Fruit fly (Drosophila melanogaster) whole organism, prepupa: ENCODE data around the gene CG43350.

Experiments used
- CG31627 ChIP-seq: fragments of 200-800 bp; sonication (Bioruptor generic); optimal IDR thresholded peaks from 3 replicates; lab custom pipeline; 2016; ENCODE audit warnings: missing biosample characterization, missing genetic modification characterization
- CG6163 ChIP-seq: fragments of 200-800 bp; sonication (Bioruptor generic); IDR thresholded peaks from 3 replicates; pipeline ENCODE4 v1.3.6; 2022; ENCODE audit warnings: missing biosample characterization, missing genetic modification characterization
- Eip75B ChIP-seq: fragments of 200-800 bp; sonication (Bioruptor generic); optimal IDR thresholded peaks from 3 replicates; lab custom pipeline; 2016; ENCODE audit warnings: missing biosample characterization, missing genetic modification characterization
- Eip78C ChIP-seq: fragments of 200-800 bp; sonication (Bioruptor generic); peaks from one replicate; lab custom pipeline; 2016; ENCODE audit warnings: missing biosample characterization, missing genetic modification characterization
- Gug ChIP-seq: fragments of 200-800 bp; sonication (Bioruptor generic); IDR thresholded peaks from 2 replicates; pipeline ENCODE4 v1.3.6; 2022; ENCODE audit warnings: missing biosample characterization, missing genetic modification characterization
- Hr39 ChIP-seq: fragments of 200-800 bp; sonication (Bioruptor generic); optimal IDR thresholded peaks from 2 replicates; lab custom pipeline; 2016; ENCODE audit warnings: missing biosample characterization, missing genetic modification characterization
- Met ChIP-seq: fragments of 200-800 bp; sonication (Bioruptor generic); optimal IDR thresholded peaks from 3 replicates; lab custom pipeline; 2016; ENCODE audit warnings: missing biosample characterization, missing genetic modification characterization
- OdsH ChIP-seq: fragments of 200-800 bp; sonication (Bioruptor generic); optimal IDR thresholded peaks from 3 replicates; lab custom pipeline; 2016; ENCODE audit warnings: missing biosample characterization, missing genetic modification characterization
- acj6 ChIP-seq: fragments of 200-800 bp; sonication (Bioruptor generic); optimal IDR thresholded peaks from 3 replicates; lab custom pipeline; 2016; ENCODE audit warnings: missing biosample characterization, missing genetic modification characterization
- cyc ChIP-seq: fragments of 200-800 bp; sonication (Bioruptor generic); optimal IDR thresholded peaks from 3 replicates; lab custom pipeline; 2016; ENCODE audit warnings: missing biosample characterization, missing genetic modification characterization
- lz ChIP-seq: fragments of 200-800 bp; sonication (Bioruptor generic); optimal IDR thresholded peaks from 3 replicates; lab custom pipeline; 2016; ENCODE audit warnings: missing biosample characterization, missing genetic modification characterization
- salr ChIP-seq, 2 experiments: fragments of 200-800 bp; sonication (Bioruptor generic); optimal IDR thresholded peaks; 3 replicates each; lab custom pipeline; 2016 to 2018; ENCODE audit warnings: missing biosample characterization in 2 of 2, missing genetic modification characterization in 2 of 2, mild to moderate bottlenecking in 1 of 2

DNA sequence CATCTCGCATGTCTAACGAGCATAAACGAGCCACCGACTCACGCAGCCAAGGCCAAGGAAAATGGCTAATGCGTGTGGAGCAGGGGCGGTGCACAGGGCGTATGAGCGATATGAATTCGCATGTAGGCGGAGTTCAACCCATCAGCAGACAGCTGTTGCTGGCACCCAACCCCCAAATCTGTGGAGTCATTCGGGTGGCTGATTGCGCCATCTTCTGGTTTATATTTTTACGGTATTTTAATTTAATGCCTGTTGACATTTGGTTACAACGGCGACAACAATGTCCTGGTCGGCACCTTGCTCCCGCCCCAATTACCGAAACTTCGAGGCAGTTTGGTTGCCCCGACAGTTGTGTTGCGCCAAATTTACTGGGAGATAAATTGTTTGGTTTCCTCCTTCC lies 28.3 kb upstream of the CG43350 start:
- no peak for TF ChIP-seq CG6163 (GFP tag; lab: Robert Waterston, UW)
- TF ChIP-seq salr (GFP tag; optimal IDR thresholded peaks at IDR 0.05; lab: Kevin White, UChicago): no peak
- no peak for TF ChIP-seq acj6 (GFP tag; lab: Kevin White, UChicago)
- no peak for TF ChIP-seq lz (GFP tag; lab: Kevin White, UChicago)
- no peak for TF ChIP-seq OdsH (GFP tag; lab: Kevin White, UChicago)
- no peak for TF ChIP-seq CG31627 (GFP tag; lab: Kevin White, UChicago)
- no peak for TF ChIP-seq Met
- no peak for TF ChIP-seq Eip75B
- no peak for TF ChIP-seq Gug (GFP tag; lab: Robert Waterston, UW)
- no peak for TF ChIP-seq cyc (GFP tag; lab: Kevin White, UChicago)
- TF ChIP-seq Hr39 (GFP tag; lab: Kevin White, UChicago): no peak
- no peak for TF ChIP-seq Eip78C (GFP tag; lab: Kevin White, UChicago)
